Fruit fly (Drosophila melanogaster) Kc167 (cell line): ENCODE measurements around the gene TotF.

ENCODE experiments used
- Myc ChIP-seq: fragments of >200 bp; optimal IDR thresholded peaks from 2 replicates; lab custom pipeline; 2017; ENCODE audit warnings: missing external identifiers
- Sin3A ChIP-seq: fragments of >200 bp; optimal IDR thresholded peaks from 2 replicates; lab custom pipeline; 2018; ENCODE audit warnings: missing external identifiers
- h ChIP-seq: fragments of >200 bp; optimal IDR thresholded peaks from 3 replicates; lab custom pipeline; 2018; ENCODE audit warnings: missing external identifiers
- insv ChIP-seq: fragments of >200 bp; optimal IDR thresholded peaks from 3 replicates; lab custom pipeline; 2018; ENCODE audit warnings: missing external identifiers
- psq ChIP-seq: fragments of >200 bp; optimal IDR thresholded peaks from 2 replicates; lab custom pipeline; 2017; ENCODE audit warnings: missing external identifiers
- ttk ChIP-seq: sonication (Bioruptor generic); optimal IDR thresholded peaks from 2 replicates; lab custom pipeline; 2017; ENCODE audit warnings: missing external identifiers

TotF gene

DNA sequence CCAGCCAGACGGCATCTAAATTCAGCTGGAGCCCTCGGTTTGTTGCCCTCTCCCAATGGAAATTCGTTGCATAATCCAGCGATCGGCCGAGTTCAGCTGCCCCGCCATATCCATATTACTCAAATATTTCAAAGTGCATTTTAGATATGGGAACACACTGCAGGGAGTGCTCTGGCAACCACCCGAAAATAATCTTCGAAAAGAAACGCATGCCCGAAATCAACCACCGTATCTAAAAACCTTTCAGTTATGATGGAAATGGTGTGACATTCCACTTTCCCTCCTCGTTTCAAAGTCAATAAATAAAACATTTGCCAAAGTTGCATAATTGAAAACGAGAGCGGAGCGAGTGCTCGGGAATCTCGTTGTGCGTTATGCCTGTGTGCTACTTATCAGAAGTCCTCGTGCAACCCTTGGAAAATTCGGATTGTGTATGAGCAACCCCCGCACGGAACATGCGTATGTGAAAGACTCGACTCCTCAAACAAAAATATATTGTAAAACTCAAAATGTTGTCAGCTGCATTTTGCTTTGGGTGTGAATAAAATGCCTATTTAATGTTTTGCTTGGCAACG, 9.4 kb downstream of the TotF start:
- TF ChIP-seq ttk (lab: Kevin White, UChicago) (no peak), Sin3A (lab: Kevin White, UChicago) (no peak), Myc (lab: Kevin White, UChicago) (no peak), h (no peak), psq (no peak), insv (no peak)

DNA sequence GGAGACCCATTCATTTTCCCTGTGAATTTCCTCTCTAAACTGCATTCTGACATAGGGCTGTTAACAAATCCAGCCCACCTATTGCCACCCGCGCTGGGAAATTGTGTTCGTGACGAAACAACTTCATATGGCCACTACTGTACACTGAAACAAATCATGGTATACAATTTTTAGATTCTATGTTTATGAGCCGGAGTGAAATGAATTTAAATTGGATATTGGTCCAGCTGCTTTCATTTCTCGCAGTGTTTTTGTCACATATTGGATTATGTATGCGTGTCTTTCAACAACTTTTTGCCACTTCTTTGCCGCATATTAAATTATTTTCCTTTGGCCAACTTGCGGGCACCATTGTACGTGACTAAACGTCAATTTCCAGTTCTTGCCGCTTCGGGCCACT, 12.7 kb downstream of the TotF start:
- no peak for TF ChIP-seq insv
- TF ChIP-seq psq, result no peak
- TF ChIP-seq h, result no peak
- no peak for TF ChIP-seq ttk (lab: Kevin White, UChicago)
- TF ChIP-seq Sin3A (lab: Kevin White, UChicago), result no peak
- TF ChIP-seq Myc (lab: Kevin White, UChicago), result no peak

DNA sequence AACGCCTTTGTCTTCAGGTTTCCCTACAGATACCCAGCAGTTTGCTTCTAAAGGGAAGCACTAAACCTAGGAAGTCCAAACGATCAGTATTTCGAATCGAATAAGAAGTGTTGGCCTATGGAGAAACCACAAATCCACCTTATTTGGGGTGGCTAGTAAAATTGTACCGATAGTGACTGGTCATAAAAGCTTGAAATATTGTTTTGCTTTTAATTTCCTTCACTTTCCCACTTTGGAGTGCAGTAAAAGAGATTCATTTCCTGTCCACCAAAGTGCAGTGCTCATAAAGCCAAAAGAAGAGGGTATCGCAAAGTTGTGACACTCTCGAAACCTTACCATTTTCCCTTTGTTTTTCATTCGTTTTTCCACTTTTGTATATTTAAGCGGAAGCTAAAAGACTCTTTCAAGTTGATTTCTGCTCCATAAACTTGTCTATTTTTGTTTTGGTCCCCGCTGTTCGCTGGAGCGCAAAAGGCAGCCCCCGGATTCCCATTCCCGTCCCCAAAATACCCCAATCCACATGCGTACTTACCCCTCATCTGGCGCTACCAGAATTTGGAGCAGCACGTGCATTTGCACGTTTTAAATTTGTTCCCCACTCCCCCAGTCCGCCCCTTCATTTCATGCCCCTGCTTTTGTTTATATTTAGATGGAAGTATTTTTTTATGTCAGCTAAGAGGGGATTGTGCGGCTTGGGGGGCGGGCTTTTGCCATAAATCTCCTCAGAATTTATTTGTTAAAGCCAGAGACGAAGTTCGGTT, 13.5 kb downstream of the TotF start:
- TF ChIP-seq psq, result no peak
- no peak for TF ChIP-seq Myc (lab: Kevin White, UChicago)
- TF ChIP-seq insv, result no peak
- no peak for TF ChIP-seq ttk (lab: Kevin White, UChicago)
- no peak for TF ChIP-seq h

dm6 chr2L:19897027-19897426, 15.2 kb downstream of the TotF start:
- TF ChIP-seq insv, result no peak
- TF ChIP-seq psq, result no peak
- no peak for TF ChIP-seq Myc (lab: Kevin White, UChicago)
- no peak for TF ChIP-seq ttk (lab: Kevin White, UChicago)
- TF ChIP-seq h, result no peak
- TF ChIP-seq Sin3A (lab: Kevin White, UChicago), result no peak

DNA sequence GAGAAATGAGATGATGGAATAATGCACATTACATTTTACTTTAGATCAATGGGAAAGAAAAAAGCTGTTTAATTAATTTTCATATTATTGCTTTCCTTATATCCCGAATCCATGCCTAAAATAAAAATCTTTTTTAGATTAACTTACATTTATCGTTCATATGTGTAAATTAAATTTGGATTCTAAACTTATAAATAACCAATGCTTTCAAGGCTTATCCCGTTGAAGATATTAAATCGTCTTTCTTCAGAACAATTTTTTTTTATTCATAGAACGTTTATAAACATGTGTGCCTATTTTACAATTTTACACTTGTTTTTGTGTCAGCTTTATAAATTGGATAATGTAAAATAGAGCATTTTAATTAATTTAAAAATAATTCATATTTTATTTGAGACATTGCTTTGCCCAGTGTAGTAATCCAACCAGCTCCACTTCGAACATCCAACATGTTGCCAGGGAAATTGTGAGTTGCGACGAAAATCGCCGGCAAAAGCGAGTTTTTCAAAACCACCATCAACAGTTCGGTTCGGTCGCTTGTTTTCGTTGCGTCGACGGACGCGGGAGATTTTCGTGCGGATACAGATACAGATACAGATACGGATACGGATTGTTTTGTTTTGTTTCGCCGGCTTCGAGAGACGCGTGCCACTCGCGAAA, 16.5 kb downstream of the TotF start:
- TF ChIP-seq h (no peak), insv (no peak), Sin3A (lab: Kevin White, UChicago) (no peak)

DNA sequence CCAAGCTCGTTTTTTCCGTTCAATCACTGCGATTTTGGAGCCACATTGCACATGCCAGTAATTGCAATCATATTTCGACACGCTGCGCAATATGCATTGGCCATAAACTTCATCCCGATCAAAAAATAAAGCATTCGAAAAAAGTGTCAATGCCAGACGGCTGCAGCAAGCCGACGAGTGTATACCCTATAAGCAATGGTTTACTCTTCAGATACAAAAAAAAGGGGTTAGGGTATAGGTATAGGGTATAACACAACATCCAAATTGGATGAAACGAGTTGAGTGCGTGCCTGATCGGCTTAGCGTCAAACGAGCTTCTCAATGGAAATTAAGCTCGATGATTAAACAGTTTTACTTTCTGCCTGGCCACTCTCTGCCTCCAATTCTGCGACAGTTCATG, 17.4 kb downstream of the TotF start:
- TF ChIP-seq Myc (lab: Kevin White, UChicago) (no peak), psq (no peak), ttk (lab: Kevin White, UChicago) (no peak), insv (no peak), Sin3A (lab: Kevin White, UChicago) (no peak), h (no peak)

dm6 chr2L:19892450-19892849, 19.7 kb downstream of the TotF start, which contains the start of gene CG10481:
Gene CG10481, minus strand, starts transcription at chr2L:19892550.
- TF ChIP-seq insv, result no peak
- no peak for TF ChIP-seq ttk (lab: Kevin White, UChicago)
- no peak for TF ChIP-seq h
- TF ChIP-seq psq, result no peak
- TF ChIP-seq Myc (lab: Kevin White, UChicago), result no peak
- no peak for TF ChIP-seq Sin3A (lab: Kevin White, UChicago)

- no peak for TF ChIP-seq insv
- no peak for TF ChIP-seq h
- TF ChIP-seq Myc (lab: Kevin White, UChicago), result no peak
- TF ChIP-seq ttk (lab: Kevin White, UChicago), result no peak
- TF ChIP-seq psq, result no peak
- TF ChIP-seq Sin3A (lab: Kevin White, UChicago), result no peak
Measured at dm6 chr2L:19888347-19888746, 23.8 kb downstream of the TotF start.

- TF ChIP-seq h, result no peak
- TF ChIP-seq Sin3A (lab: Kevin White, UChicago), result no peak
- TF ChIP-seq ttk (lab: Kevin White, UChicago), result no peak
- no peak for TF ChIP-seq psq
- no peak for TF ChIP-seq insv
- no peak for TF ChIP-seq Myc (lab: Kevin White, UChicago)
Measured at dm6 chr2L:19887468-19887867, 24.7 kb downstream of the TotF start.

- TF ChIP-seq insv (no peak), psq (no peak), Sin3A (lab: Kevin White, UChicago) (no peak), Myc (lab: Kevin White, UChicago) (no peak)
Measured at dm6 chr2L:19884444-19884843, 27.7 kb downstream of the TotF start.

DNA sequence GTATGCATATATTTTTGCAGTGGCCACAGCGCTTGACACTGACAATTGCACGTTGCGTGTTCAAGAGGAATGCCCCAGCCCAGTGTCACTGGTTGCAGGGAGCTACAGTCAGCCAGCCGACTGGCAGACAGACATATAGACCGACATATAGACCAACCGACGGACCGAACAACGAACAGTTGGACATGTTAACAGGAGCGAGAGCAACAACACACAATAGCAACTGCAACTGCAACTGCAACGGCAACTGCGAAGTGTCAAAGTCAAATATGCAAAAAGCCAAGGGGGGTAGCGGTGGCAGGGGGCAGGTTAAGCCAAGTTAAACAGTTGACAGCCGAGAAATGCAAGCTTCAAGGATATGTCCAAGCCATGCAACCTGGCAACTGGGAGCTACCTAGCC, 37.2 kb downstream of the TotF start:
- TF ChIP-seq h, result no peak
- TF ChIP-seq psq, result no peak
- no peak for TF ChIP-seq Sin3A (lab: Kevin White, UChicago)
- no peak for TF ChIP-seq Myc (lab: Kevin White, UChicago)
- TF ChIP-seq insv, result no peak
- TF ChIP-seq ttk (lab: Kevin White, UChicago), result no peak

dm6 chr2L:19872109-19872508, 40.1 kb downstream of the TotF start:
- TF ChIP-seq psq (no peak), Sin3A (lab: Kevin White, UChicago) (no peak), ttk (lab: Kevin White, UChicago) (no peak), h (no peak), insv (no peak), Myc (lab: Kevin White, UChicago) (no peak)

- TF ChIP-seq Myc (lab: Kevin White, UChicago) (no peak), psq (no peak), insv (no peak), h (no peak), Sin3A (lab: Kevin White, UChicago) (no peak), ttk (lab: Kevin White, UChicago) (no peak)
Measured at dm6 chr2L:19869937-19870336, 42.2 kb downstream of the TotF start.
